Worm (Caenorhabditis elegans) whole organism, late embryonic: Measurements from ENCODE around the gene ZK105.8.

Source experiments
- fkh-10 ChIP-seq: fragments of 150-350 bp; optimal IDR thresholded peaks from 2 replicates; lab custom pipeline; 2014; ENCODE audit warnings: missing biosample characterization, missing genetic modification reagents, missing genetic modification characterization
- pat-9 ChIP-seq: fragments of 200-800 bp; sonication (Bioruptor generic); optimal IDR thresholded peaks from 2 replicates; lab custom pipeline; 2018; ENCODE audit warnings: mild to moderate bottlenecking, missing genetic modification characterization, moderate library complexity, missing compliant biosample characterization
- sdc-2 ChIP-seq: sonication (generic microtip); optimal IDR thresholded peaks from 2 replicates; lab custom pipeline; 2016; ENCODE audit warnings: missing genotype, missing genetic modification characterization, missing compliant biosample characterization

DNA sequence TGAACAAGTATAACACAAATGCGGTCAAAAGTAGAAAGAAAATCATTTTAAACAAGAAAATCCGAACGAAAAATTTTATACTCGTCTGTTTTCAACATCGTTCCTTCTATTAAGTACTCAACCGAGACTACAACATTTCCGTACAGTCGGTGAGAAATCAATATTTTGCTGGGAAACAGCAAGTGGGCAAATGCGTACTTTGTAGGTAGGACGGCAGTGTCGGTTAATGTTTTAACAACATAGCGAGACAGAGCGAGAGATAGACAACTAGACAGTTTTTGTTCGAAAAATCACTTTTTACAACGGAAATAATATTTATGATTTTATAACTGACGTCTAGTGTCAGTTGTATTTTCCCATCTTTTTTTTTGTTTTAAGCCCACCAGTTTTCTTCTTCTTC is 42.9 kb upstream of the ZK105.8 start, which contains the start of gene cyp-33A1:
- TF ChIP-seq pat-9 (tag; lab: Kevin White, UChicago) (no peak), sdc-2 (no peak), fkh-10 (GFP tag; lab: Kevin White, UChicago) (no peak)
